Worm (Caenorhabditis elegans) whole organism, L2 larva: ENCODE data around the gene sox-2.

Experiments used
- elt-1 ChIP-seq: fragments of 150-350 bp; optimal IDR thresholded peaks from 2 replicates; lab custom pipeline; 2014; ENCODE audit warnings: missing biosample characterization, missing genetic modification characterization
- lin-13 ChIP-seq: fragments of 150-350 bp; optimal IDR thresholded peaks from 2 replicates; lab custom pipeline; 2014; ENCODE audit warnings: missing biosample characterization, missing genetic modification reagents, missing genetic modification characterization
- snpc-4 ChIP-seq: fragments of 150-350 bp; optimal IDR thresholded peaks from 2 replicates; lab custom pipeline; 2014; ENCODE audit warnings: missing biosample characterization, missing genetic modification characterization
- unc-62 ChIP-seq: fragments of 150-350 bp; optimal IDR thresholded peaks from 2 replicates; lab custom pipeline; 2014; ENCODE audit warnings: missing biosample characterization, missing genetic modification reagents, missing genetic modification characterization
- zag-1 ChIP-seq: fragments of 150-350 bp; optimal IDR thresholded peaks from 2 replicates; lab custom pipeline; 2014; ENCODE audit warnings: missing biosample characterization, missing genetic modification characterization
- ztf-1 ChIP-seq: fragments of 200-800 bp; sonication (Bioruptor generic); conservative IDR thresholded peaks from 2 replicates; pipeline ENCODE4 v1.3.6; 2022; ENCODE audit warnings: missing genetic modification characterization, missing compliant biosample characterization

DNA sequence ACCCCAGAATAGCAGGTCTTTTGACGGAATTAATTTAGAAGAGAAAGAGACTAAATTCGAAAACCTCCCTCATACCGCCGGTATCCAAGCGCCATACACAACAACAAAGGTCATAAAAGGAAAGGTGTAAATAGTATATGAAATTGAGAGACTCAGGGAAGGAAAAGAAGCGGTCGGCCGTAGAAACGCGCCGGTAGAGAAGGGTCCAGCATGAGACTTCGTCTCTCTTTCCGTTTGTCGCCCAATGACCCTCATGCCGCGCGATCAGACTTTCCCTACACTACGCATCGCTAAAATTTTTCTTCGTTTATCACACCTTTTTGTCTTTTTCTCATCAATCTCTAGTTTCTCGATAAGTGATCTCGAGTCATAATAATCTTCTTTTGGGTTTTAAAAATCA is 33.1 kb downstream of the sox-2 start:
- TF ChIP-seq zag-1: no peak
- no peak for TF ChIP-seq elt-1 (tag; lab: Kevin White, UChicago)
- no peak for TF ChIP-seq unc-62 (GFP tag; lab: Kevin White, UChicago)
- no peak for TF ChIP-seq snpc-4 (tag; lab: Kevin White, UChicago)
- no peak for TF ChIP-seq ztf-1 (GFP tag; lab: Robert Waterston, UW)
- no peak for TF ChIP-seq lin-13 (GFP tag; lab: Kevin White, UChicago)
